Fruit fly (Drosophila melanogaster) whole organism, prepupa: ENCODE data around the gene Polr3D.
A peak's percentile ranks its signal among the peaks of the same experiment; 100 is the strongest.

ENCODE experiments used
- Blimp-1 ChIP-seq: fragments of 200-800 bp; sonication (Bioruptor generic); optimal IDR thresholded peaks from 3 replicates; lab custom pipeline; 2017; ENCODE audit warnings: missing biosample characterization, missing genetic modification characterization, mild to moderate bottlenecking, moderate library complexity, missing genetic modification reagents
- CG16779 ChIP-seq: fragments of 200-800 bp; sonication (Bioruptor generic); optimal IDR thresholded peaks from 3 replicates; lab custom pipeline; 2017; ENCODE audit warnings: missing biosample characterization, mild to moderate bottlenecking, missing genetic modification characterization
- CG9139 ChIP-seq: fragments of 200-800 bp; sonication (Bioruptor generic); optimal IDR thresholded peaks from 3 replicates; lab custom pipeline; 2017; ENCODE audit warnings: missing biosample characterization, mild to moderate bottlenecking, missing genetic modification characterization
- Sox102F ChIP-seq: fragments of 200-800 bp; sonication (Bioruptor generic); optimal IDR thresholded peaks from 2 replicates; lab custom pipeline; 2016; ENCODE audit warnings: missing biosample characterization, mild to moderate bottlenecking, missing genetic modification characterization
- dac ChIP-seq: fragments of 200-800 bp; sonication (Bioruptor generic); optimal IDR thresholded peaks from 2 replicates; lab custom pipeline; 2017; ENCODE audit warnings: missing biosample characterization, mild to moderate bottlenecking, missing genetic modification characterization
- svp ChIP-seq: fragments of 200-800 bp; sonication (Bioruptor generic); peaks from one replicate; lab custom pipeline; 2016; ENCODE audit warnings: missing biosample characterization, missing genetic modification characterization

DNA sequence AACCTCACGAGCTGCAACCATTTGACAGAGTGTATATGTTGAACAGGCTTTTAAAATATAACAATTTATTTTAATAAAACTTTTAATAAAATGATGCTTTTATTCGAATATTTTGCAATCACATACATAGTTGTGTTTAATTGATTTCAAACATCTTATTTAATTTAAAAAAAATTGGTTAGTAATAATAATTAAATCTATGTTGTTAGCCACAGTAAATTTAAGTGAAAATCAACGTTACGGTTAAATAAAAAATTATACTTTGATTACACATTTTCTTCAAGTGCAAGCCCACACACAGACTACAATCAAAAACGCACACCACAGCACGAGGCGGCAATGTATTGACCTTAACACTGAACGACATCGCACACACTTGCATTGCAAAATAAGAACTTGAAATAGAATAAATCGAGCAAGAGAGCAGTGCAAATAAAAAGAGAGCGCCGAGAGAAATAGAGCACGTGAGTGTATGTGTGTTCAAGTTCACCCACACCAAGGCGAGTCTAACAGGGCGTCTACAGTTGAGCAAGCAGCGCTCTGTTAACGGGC lies 46.3 kb downstream of the Polr3D start:
- TF ChIP-seq CG16779 (tag; lab: Kevin White, UChicago): peak; percentile 57
- peak; percentile 49 for TF ChIP-seq CG9139 (GFP tag; lab: Kevin White, UChicago)
- TF ChIP-seq Sox102F (GFP tag; lab: Kevin White, UChicago): peak; percentile 52
- TF ChIP-seq Blimp-1 (GFP tag; lab: Kevin White, UChicago): peak; percentile 35
- peak; percentile 98 for TF ChIP-seq svp
- peak; percentile 48 for TF ChIP-seq dac
